Worm (Caenorhabditis elegans) whole organism, L3 larva: Measurements from ENCODE around the gene clec-41.

ENCODE experiments used
- ama-1 ChIP-seq: fragments of 150-350 bp; optimal IDR thresholded peaks from 2 replicates; lab custom pipeline; 2018
- mdl-1 ChIP-seq: fragments of 150-350 bp; optimal IDR thresholded peaks from 2 replicates; lab custom pipeline; 2014; ENCODE audit warnings: missing biosample characterization, missing genetic modification characterization
- nhr-11 ChIP-seq: fragments of 150-350 bp; optimal IDR thresholded peaks from 2 replicates; lab custom pipeline; 2014; ENCODE audit warnings: missing biosample characterization, missing genetic modification characterization
- nhr-23 ChIP-seq: fragments of 150-350 bp; optimal IDR thresholded peaks from 2 replicates; lab custom pipeline; 2014; ENCODE audit warnings: missing biosample characterization, missing genetic modification reagents, missing genetic modification characterization
- nhr-237 ChIP-seq: fragments of 150-350 bp; optimal IDR thresholded peaks from 2 replicates; lab custom pipeline; 2014; ENCODE audit warnings: missing biosample characterization, missing genetic modification characterization
- nhr-76 ChIP-seq: fragments of 150-350 bp; sonication (generic microtip); optimal IDR thresholded peaks from 5 replicates; lab custom pipeline; 2014; ENCODE audit warnings: missing biosample characterization, missing genetic modification characterization
- zag-1 ChIP-seq: fragments of 150-350 bp; optimal IDR thresholded peaks from 2 replicates; lab custom pipeline; 2014; ENCODE audit warnings: missing biosample characterization, missing genetic modification characterization
- ztf-11 ChIP-seq: fragments of 150-350 bp; optimal IDR thresholded peaks from 2 replicates; lab custom pipeline; 2014; ENCODE audit warnings: missing biosample characterization, missing genetic modification characterization

DNA sequence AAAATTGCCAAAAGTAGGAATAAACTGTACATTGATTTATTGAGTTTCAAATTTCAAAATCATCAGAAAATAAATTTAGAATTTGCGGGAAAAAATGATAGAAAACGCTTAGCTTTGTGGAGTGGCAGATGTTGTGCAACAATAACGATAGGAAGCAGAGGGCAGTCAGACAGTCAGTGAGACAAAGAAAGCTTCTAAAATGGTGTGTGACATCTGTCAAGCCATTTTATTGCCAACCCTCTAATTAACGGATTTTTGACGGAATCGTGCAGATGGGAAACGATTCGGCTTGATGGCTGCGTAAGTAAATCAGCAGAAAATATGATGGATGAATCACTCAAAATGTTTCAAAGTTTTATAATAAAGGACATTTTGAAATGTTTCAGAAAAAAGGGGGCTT, 17.8 kb downstream of the clec-41 start, which contains the start of gene max-1:
- TF ChIP-seq nhr-237 (tag; lab: Kevin White, UChicago) (no peak), ama-1 (lab: Kevin White, UChicago) (no peak), zag-1 (tag; lab: Kevin White, UChicago) (no peak), ztf-11 (tag; lab: Kevin White, UChicago) (no peak), nhr-76 (tag; lab: Kevin White, UChicago) (no peak), mdl-1 (no peak), nhr-11 (no peak), nhr-23 (no peak)
